Worm (Caenorhabditis elegans): Measurements from ENCODE around the gene frm-3.

frm-3 gene

DNA sequence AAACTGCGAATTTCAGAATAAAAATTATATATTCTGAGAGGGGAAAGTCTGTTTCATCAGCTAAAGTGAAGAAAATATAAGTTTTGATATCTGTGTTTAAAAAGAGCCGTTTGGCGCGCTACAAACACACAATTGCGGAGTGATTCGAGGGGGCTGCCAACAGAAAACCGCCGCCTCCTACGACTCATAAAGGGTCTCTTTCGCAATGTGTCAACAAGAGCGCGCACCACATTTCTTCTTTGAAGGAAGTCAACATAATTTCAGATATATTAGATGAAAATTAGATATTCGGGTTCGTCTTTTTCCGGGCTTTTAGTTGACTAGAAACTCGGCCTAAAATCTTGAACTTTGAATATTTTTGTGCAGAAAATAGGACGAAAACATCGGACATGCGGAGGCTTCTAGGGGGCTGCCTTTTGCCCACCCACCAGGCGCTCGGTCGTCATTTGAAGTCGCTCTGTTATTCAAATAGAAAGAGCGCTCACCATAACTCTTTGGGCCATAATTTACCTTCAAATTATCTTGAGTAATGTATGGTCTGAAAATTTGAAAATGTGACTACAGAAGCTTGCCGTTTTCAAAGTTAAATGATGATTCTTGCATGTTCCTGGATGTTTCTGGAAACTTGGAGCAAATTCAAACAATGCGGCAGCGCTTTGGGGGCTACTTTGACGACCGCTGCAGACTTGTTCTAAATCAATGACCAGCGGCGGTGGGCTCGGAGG lies 33.6 kb downstream of the frm-3 start (continued):
- peak; percentile 97 for TF ChIP-seq ceh-19 (GFP tag; optimal IDR thresholded peaks at IDR 0.05)
- TF ChIP-seq odd-2 (tag; optimal IDR thresholded peaks at IDR 0.05) = peak; percentile 89
- TF ChIP-seq K02D7.2 (tag; optimal IDR thresholded peaks at IDR 0.05) = peak; percentile 96
- TF ChIP-seq ttx-3 (tag; optimal IDR thresholded peaks at IDR 0.05) = peak; percentile 93
- no peak for TF ChIP-seq pha-4 (tag; optimal IDR thresholded peaks at IDR 0.05)
- TF ChIP-seq hlh-30 (tag; optimal IDR thresholded peaks at IDR 0.05; ENCODE audit: insufficient read depth) = peak; percentile 1
- TF ChIP-seq syd-9 (tag; optimal IDR thresholded peaks at IDR 0.05) = peak; percentile 97
- peak; percentile 92 for TF ChIP-seq C38D4.7 (GFP tag; optimal IDR thresholded peaks at IDR 0.05)
- TF ChIP-seq sdc-2 (tag; optimal IDR thresholded peaks at IDR 0.05) = peak; percentile 90
- peak; percentile 43 for TF ChIP-seq ceh-30 (tag; optimal IDR thresholded peaks at IDR 0.05)
- peak; percentile 99 for TF ChIP-seq unc-86 (tag; optimal IDR thresholded peaks at IDR 0.05)
- peak; percentile 40 for TF ChIP-seq nhr-232 (tag; optimal IDR thresholded peaks at IDR 0.05)
- TF ChIP-seq ceh-31 (tag; optimal IDR thresholded peaks at IDR 0.05) = peak; percentile 96
- TF ChIP-seq ceh-14 (tag; optimal IDR thresholded peaks at IDR 0.05) = peak; percentile 99
- TF ChIP-seq ztf-16 (tag; optimal IDR thresholded peaks at IDR 0.05) = peak; percentile 99
- TF ChIP-seq ceh-22 (tag; optimal IDR thresholded peaks at IDR 0.05) = peak; percentile 87
- TF ChIP-seq hlh-15 (tag; optimal IDR thresholded peaks at IDR 0.05) = peak; percentile 82
- no peak; the same call in 1 of the 2 replicates for TF ChIP-seq unc-3 (GFP tag; conservative IDR thresholded peaks at IDR 0.05)
- TF ChIP-seq unc-3 (tag; optimal IDR thresholded peaks at IDR 0.05) = peak; percentile 99
- TF ChIP-seq rnt-1 (tag; optimal IDR thresholded peaks at IDR 0.05) = peak; percentile 100
- TF ChIP-seq K09A11.1 (tag; optimal IDR thresholded peaks at IDR 0.05; ENCODE audit: insufficient read depth) = peak; percentile 96
- TF ChIP-seq T23F11.4 (GFP tag; optimal IDR thresholded peaks at IDR 0.05) = peak; percentile 99
- TF ChIP-seq ceh-18 (tag; optimal IDR thresholded peaks at IDR 0.05) = peak; percentile 100
- peak; percentile 60 for TF ChIP-seq lim-6 (tag; optimal IDR thresholded peaks at IDR 0.05)
- peak; percentile 98 for TF ChIP-seq pat-9 (tag; optimal IDR thresholded peaks at IDR 0.05)
- peak; percentile 77 for TF ChIP-seq pros-1 (tag; optimal IDR thresholded peaks at IDR 0.05)
- no peak for TF ChIP-seq elt-4 (tag; optimal IDR thresholded peaks at IDR 0.05)
- peak; percentile 92 for TF ChIP-seq eyg-1 (tag; optimal IDR thresholded peaks at IDR 0.05)
- peak; percentile 78 for TF ChIP-seq ceh-48 (tag; optimal IDR thresholded peaks at IDR 0.05)
- no peak for TF ChIP-seq unc-55 (GFP tag; optimal IDR thresholded peaks at IDR 0.05)
- TF ChIP-seq dmd-4 (tag; optimal IDR thresholded peaks at IDR 0.05; ENCODE audit: borderline replicate concordance) = peak; percentile 86
- peak; percentile 45 for TF ChIP-seq npax-4 (tag; optimal IDR thresholded peaks at IDR 0.05)
- peak; percentile 83 for TF ChIP-seq ceh-6 (GFP tag; optimal IDR thresholded peaks at IDR 0.05)
- TF ChIP-seq madf-2 (tag; optimal IDR thresholded peaks at IDR 0.05) = peak; percentile 94

ce11 chrX:11606815-11607499 lies 34.7 kb downstream of the frm-3 start:
- TF ChIP-seq ceh-34 (tag; optimal IDR thresholded peaks at IDR 0.05) = no peak
- no peak for TF ChIP-seq lin-11 (tag; optimal IDR thresholded peaks at IDR 0.05)
- no peak for TF ChIP-seq madf-2 (tag; optimal IDR thresholded peaks at IDR 0.05)
- TF ChIP-seq ceh-18 (tag; optimal IDR thresholded peaks at IDR 0.05) = no peak
- no peak for TF ChIP-seq fax-1 (tag; optimal IDR thresholded peaks at IDR 0.05)
- TF ChIP-seq hlh-6 (tag; optimal IDR thresholded peaks at IDR 0.05) = no peak
- no peak for TF ChIP-seq unc-55 (GFP tag; optimal IDR thresholded peaks at IDR 0.05)
- no peak for TF ChIP-seq zip-5 (tag; optimal IDR thresholded peaks at IDR 0.05)
- no peak for TF ChIP-seq npax-4 (tag; optimal IDR thresholded peaks at IDR 0.05)
- TF ChIP-seq ttx-3 (tag; optimal IDR thresholded peaks at IDR 0.05) = no peak
- TF ChIP-seq nhr-232 (tag; optimal IDR thresholded peaks at IDR 0.05) = no peak
- TF ChIP-seq lim-6 (tag; optimal IDR thresholded peaks at IDR 0.05) = no peak
- TF ChIP-seq tbx-2 (tag; optimal IDR thresholded peaks at IDR 0.05) = no peak
- no peak for TF ChIP-seq pqm-1 (tag; optimal IDR thresholded peaks at IDR 0.05)

All from whole organism, late embryonic.